Fruit fly (Drosophila melanogaster): Measurements from ENCODE around the gene CCAP-R.

Gene CCAP-R

DNA sequence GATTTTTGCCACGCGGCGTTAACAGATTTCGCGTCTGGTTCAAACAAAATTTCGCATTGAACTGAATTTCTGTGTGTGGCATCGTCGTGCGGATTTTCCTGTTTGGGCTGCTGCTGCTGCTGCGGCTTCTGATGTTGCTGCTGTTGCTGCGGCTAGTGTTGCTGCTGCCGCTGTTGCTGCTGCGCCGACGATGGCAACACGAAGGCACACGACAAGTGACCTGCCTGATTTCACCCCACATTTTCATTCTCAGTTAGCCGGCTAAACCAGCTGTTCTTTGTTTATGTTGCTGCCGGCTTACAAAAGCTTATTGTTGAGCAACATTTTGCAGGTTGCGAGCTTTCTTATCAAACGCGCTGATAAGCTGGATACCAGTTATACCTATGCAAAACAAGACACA is at the start of gene CCAP-R:
CCAP-R (minus strand) TSS at position 179 of the 400 bp plus-strand sequence.
- no peak for TF ChIP-seq CG17801 (GFP tag; optimal IDR thresholded peaks at IDR 0.05; ENCODE audit: partially characterized antibody)

DNA sequence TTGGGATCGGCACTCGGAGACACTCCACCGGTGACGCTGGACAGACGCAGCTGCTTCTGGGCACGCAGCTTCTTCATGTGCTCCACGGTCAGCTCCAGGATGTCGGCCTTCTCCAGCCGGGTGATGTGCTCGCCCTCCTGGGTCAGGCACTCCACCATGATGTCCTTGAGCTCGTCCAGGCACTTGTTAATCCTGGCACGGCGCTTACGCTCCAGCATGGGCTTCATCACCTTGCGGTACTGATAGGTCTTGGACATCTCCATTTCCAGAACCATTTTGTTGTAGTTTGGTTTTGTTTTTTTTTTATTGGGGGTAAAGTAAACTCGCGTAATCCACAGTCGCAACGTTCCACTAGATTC is 49.5 kb upstream of the CCAP-R start:
- no peak for TF ChIP-seq CG17801 (GFP tag; optimal IDR thresholded peaks at IDR 0.05; ENCODE audit: partially characterized antibody)

DNA sequence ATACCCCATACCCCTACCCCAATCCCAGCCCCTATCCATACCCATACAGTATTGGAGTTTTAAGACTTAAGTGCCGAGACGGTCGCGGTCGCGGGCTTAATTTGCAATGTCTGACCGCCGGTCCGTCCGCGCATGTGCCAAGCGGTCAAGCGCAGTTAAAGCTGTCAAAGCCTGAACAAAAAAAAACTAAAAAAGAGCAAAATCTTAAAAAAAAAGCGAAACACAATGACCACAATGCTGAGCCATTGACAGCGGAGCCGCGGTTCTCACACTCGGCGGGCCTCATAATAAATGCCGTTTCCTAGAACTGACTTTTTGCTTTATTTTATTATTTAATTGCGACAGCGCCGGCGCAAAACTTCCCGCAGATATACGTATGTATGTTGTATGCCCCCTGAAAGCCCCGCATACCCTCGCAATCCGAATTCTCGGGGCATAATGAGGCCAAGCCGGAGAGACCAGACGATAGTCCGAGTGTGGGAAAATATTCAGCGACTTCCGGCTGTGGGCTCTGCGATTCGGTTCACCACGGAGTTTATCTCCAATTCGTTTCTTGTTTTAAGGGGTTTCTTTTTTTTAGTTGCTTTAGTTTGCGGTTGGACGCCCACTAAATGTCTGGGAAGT is 48.4 kb upstream of the CCAP-R start:
- TF ChIP-seq CG17801 (GFP tag; optimal IDR thresholded peaks at IDR 0.05; ENCODE audit: partially characterized antibody) = no peak

DNA sequence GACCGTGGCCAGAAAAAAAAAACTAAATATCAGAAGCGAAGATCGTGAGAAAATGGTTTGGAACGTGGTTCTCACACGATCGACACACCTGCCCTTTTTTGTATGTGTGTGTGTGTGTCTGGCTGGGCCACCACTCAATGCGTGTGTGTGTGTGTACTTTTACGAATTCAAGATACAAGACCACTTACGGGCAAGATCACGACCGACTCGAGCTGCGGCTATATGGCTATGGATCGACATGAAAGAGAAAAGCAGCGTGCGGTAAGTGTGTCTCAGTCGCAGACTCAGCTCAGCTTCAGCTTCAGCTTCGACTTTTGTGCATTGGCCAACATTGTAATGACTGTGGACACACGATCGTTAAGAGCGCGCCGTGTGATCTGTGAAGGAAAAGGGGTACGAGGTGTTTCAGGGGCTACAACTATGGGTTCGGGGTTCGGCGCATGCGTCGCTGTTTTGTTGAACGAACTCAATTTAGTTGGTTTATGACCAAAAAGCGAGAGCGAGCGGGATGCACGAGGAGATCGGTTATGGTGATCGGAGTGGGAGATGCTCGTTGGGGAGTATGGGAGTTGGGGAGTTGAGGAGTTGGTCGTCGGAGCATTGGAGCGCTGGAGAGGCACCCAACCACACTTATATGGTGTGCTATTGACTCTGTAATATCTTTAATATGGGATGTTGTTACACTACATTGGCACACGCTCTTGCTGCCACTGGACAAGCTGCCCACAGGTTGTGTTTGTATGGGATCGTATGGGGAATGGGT is 46.7 kb upstream of the CCAP-R start:
- TF ChIP-seq CG17801 (GFP tag; optimal IDR thresholded peaks at IDR 0.05; ENCODE audit: partially characterized antibody) = no peak

DNA sequence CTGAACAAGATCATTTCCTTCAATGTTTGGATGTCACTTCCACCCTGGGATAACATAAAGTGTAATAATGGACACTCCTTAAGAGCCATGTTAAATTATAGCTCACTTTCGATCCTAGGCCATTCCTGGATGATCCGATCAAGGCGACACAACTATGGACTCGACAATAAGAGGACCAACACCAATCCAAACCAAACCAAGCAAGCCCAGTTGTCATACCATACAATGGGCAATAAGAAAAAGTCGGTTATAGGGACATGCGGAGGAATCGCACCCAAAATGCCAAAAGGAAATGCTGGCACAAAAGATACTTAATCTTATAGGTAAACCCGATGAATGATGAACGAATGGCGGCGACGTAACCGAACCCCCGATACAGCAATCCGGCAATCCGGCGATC is 46.0 kb upstream of the CCAP-R start:
- TF ChIP-seq CG17801 (GFP tag; optimal IDR thresholded peaks at IDR 0.05; ENCODE audit: partially characterized antibody) = no peak

DNA sequence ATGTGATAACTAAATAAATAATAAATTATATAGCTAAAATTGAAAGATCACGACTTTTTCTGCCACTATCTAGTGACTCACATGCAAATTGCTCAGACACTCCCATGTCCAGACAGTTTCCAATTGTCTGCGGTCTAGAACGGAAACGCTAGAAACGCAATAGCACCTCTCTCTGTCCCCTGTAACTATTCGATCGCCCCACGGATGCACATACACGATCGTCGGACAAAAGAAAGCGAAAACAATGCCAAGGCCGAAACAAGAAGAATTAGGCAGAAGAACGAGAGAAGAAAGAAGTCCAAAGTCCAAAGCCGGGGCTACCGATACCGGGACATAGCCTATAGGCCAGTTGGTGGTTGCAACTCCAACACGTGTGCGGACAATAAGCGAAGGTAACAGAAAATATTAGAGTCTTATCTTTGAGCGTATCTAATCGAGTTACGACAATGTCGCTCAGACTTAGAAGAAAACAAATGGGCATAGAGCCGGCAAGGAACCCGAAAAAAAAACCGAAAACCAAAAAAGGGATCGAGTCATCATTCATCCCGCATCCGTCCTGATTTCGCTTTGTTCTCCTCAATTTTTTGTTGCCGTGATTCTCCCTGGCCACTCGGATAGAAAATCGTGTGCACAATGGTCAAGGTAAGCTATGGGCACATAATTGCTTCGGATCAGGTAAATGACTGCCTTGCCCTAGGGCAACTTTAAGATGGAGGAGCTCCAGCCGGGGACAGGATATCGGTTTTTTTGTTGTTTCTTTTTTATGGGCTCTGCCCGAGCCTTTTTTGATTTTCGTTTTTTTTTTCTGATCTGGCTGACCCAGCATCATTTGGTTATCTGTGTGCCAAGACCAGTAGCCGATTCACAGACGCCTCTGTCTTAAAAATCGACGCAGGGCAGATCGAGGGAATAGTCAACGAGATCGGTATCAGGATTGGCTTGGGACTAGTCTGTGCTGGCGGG is 44.9 kb upstream of the CCAP-R start:
- TF ChIP-seq CG17801 (GFP tag; optimal IDR thresholded peaks at IDR 0.05; ENCODE audit: partially characterized antibody) = no peak

DNA sequence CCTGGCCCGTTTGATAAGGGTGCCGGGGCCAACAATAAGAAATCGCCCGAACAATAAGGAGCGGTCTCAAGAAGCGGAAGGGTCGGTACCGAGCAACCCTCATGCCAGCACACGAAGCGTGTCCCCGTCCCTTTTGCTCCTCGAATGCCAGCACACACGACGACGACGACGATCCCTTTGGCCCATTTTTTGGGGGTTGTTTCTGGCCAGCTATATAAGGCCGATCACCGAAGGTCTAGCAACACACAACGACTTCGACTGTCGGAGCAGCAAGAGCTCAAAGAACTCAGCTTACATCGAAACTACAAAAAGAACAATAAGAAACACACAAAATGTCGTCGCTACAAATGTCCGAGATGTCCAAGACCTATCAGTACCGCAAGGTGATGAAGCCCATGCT is 43.5 kb upstream of the CCAP-R start:
- no peak for TF ChIP-seq CG17801 (GFP tag; optimal IDR thresholded peaks at IDR 0.05; ENCODE audit: partially characterized antibody)

DNA sequence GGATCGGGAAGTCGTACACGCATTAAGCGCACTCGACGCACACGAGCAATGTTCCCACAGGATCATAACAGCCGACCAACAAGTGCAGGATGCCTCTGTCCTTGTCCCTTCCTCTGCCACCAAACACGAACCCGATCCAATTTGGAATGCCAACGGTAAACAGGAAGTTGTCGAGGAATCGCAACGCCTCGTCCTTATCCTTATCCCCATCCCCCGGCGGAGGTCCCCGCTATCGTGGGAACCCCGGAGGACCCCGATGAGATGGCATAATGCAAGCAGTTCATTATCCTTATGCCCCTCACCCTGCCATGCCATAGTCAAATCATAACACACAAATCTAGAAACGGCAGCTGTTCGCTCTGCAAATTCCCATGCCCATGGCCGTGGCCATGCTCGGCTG is 43.1 kb upstream of the CCAP-R start:
- no peak for TF ChIP-seq CG17801 (GFP tag; optimal IDR thresholded peaks at IDR 0.05; ENCODE audit: partially characterized antibody)

DNA sequence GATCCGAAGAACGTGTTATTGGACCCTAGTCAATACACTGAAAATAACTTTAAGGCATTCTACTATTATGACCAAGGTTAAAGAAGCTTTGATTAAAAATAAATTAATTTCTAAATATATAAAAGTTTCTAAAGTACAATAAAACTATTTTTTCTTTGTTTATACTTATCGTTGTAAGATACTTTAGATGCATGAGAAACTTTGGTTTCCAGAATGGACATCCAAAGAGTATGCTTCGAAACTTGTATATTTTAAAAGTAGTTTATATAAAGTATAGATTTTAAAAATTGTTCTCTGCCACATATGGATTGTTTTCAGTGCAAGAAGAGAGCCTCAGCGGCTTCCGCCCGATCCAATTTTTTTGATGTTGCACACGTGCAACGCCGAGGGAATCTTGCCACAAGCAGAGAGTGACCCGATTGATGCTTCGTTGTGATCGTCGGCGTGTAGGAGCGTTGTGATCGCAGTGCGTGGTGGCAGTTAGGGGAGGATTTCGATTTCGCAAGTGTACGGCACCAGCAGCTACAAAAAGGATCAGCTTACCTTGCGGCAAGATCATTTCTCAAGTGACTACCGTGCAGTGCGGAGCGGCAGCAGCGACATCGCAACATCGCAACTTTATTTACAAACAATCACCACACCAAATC is 41.1 kb upstream of the CCAP-R start:
- TF ChIP-seq CG17801 (GFP tag; optimal IDR thresholded peaks at IDR 0.05; ENCODE audit: partially characterized antibody) = no peak

DNA sequence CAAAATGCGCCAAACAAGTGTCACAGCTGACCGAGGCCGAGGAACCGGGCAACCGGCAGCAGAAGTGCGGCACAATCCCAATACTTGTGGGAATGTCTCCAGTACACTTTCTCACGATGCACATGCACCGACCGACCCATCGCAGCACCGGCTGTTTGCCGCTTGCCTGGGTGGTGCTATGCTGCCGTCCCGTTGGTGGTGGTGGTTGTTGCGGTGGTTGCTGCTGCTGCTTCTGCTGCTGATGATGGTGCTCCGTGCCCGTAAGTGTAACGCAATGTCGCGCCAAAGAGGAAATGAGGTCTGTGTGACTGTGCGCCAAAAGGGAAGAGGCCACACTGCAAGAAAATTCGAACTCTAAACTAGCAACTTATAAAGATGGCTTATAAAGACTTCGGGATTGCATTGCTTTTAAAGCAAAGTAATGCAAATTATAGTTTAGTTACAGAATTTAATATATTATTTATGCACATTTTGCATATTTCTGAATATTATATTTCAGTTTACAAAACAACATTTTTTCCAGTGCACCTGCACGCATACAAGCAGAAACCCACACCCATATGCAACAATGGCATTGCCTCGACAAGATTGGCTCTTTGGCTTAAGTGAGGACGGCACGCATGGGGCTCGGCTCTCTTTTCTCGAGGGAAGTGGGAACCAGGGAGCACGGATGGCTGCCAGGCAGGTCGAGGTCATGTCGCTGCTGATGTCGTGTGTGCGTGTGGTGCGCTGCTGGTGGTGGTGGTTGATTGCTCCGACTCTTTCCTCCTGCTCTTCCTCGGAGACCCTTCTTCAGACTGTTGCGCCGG is 40.3 kb upstream of the CCAP-R start, which contains the start of gene CG43116:
CG43116 (minus strand) TSS at position 800 of the 809 bp plus-strand sequence.
- TF ChIP-seq CG17801 (GFP tag; optimal IDR thresholded peaks at IDR 0.05; ENCODE audit: partially characterized antibody) = no peak

DNA sequence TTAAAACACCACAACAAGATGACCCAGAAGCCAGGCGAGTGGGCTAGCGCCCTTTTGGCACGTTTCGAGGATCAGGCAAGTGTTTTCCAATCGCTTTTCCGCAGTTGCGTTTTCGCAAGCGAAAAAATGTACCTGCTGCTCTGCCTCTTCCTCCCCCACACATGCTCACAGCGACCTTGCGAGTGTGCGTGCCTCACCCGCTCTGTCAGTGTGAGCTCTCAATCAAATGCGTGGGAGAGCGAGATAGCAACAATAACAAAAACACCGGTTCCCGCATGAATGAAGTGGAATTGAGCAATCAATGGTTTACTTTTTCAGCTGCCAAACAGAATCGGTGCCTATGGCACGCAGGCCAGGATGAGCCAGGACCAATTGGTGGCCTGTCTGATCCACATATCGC is 27.2 kb upstream of the CCAP-R start:
- TF ChIP-seq CG17801 (GFP tag; optimal IDR thresholded peaks at IDR 0.05; ENCODE audit: partially characterized antibody) = no peak

DNA sequence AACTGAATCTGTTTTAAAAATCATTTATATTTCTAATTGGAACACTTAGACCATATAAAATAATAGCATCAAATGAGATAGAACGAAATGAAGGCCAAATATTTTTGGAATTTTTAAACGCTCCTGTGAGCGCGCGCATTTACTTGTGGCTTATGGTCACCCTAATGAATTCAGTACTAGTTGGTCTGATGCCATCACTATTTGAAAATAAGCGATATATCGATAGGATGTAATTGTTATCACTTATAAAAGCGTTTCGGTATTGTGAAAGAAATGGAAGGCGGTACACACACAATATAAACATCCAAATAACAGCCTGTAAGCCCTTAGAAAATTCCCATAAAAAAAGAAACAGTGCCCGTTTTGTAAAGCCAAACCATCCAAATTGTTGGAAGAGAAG is 26.7 kb upstream of the CCAP-R start, which contains the start of gene Nf1:
Nf1 (plus strand) TSS at position 280 of the 400 bp plus-strand sequence.
- TF ChIP-seq CG17801 (GFP tag; optimal IDR thresholded peaks at IDR 0.05; ENCODE audit: partially characterized antibody) = no peak

DNA sequence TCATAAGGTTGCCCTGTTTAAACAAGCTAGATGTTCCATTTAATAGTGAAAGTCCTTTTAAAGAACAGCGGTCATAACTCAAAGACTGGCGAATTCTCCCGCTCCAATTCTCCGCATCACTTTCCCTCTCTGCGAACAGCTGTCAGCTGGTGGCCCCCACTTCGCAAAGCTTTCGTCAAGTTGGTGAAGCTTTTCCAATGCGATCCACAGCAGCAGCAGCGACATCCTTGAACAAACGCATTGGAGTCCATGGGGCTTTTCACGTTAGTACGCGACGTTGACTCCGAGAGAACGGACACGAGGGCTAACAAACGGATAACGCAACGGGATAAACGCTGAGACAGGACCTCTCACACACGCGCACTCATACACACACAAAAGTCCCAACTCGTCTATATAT is 13.7 kb upstream of the CCAP-R start, which contains the start of gene fid:
fid (plus strand) TSS at position 301 of the 400 bp plus-strand sequence.
- no peak for TF ChIP-seq CG17801 (GFP tag; optimal IDR thresholded peaks at IDR 0.05; ENCODE audit: partially characterized antibody)

DNA sequence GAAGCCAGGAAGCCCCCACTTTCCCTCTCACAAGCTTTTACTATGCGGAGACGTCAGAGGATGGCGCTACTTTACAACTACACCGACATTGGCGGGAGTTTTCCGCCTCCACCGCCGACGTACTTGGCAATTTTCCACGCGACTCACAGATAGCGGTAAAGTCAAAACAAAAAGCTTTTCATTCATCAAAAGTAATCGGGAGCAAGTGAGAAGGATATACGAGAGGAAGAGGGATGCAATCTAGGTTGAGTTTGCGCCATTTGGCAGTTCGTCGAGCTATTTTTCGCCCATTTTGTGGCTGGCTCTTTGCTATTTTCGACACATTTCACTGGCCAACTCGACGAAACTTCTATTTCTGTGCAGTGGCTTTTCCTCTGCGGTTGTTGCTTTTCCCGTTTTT is 12.8 kb upstream of the CCAP-R start:
- no peak for TF ChIP-seq CG17801 (GFP tag; optimal IDR thresholded peaks at IDR 0.05; ENCODE audit: partially characterized antibody)

All from ovary, adult (tissue).